Fruit fly (Drosophila melanogaster) whole organism, embryonic: Measurements from ENCODE around the gene Ykt6.

Source experiments
- CG10267 ChIP-seq: fragments of 200-800 bp; sonication (Bioruptor generic); optimal IDR thresholded peaks from 2 replicates; lab custom pipeline; 2018; ENCODE audit warnings: missing biosample characterization, mild to moderate bottlenecking, missing genetic modification characterization, moderate library complexity
- CG11398 ChIP-seq: fragments of 200-800 bp; sonication (Bioruptor generic); optimal IDR thresholded peaks from 2 replicates; lab custom pipeline; 2016; ENCODE audit warnings: missing biosample characterization, missing genetic modification characterization
- CG11504 ChIP-seq: fragments of 200-800 bp; sonication (Bioruptor generic); optimal IDR thresholded peaks from 3 replicates; lab custom pipeline; 2019; ENCODE audit warnings: missing biosample characterization, mild to moderate bottlenecking, missing genetic modification characterization, moderate library complexity
- CG15479 ChIP-seq: fragments of 200-800 bp; sonication (Bioruptor generic); optimal IDR thresholded peaks from 3 replicates; lab custom pipeline; 2019; ENCODE audit warnings: missing biosample characterization, mild to moderate bottlenecking, missing genetic modification characterization, moderate library complexity
- CG18599 ChIP-seq: fragments of 200-800 bp; sonication (Bioruptor generic); optimal IDR thresholded peaks from 3 replicates; lab custom pipeline; 2017; ENCODE audit warnings: missing biosample characterization, missing genetic modification characterization, mild to moderate bottlenecking, moderate library complexity, missing genetic modification reagents
- CG2120 ChIP-seq: fragments of 200-800 bp; sonication (Bioruptor generic); optimal IDR thresholded peaks from 3 replicates; lab custom pipeline; 2016; ENCODE audit warnings: missing biosample characterization, missing genetic modification characterization
- CG2712 ChIP-seq: fragments of 200-800 bp; optimal IDR thresholded peaks from 3 replicates; lab custom pipeline; 2019; ENCODE audit warnings: missing biosample characterization, mild to moderate bottlenecking, missing genetic modification characterization, moderate library complexity
- CG30403 ChIP-seq: fragments of 200-800 bp; sonication (Bioruptor generic); optimal IDR thresholded peaks from 3 replicates; lab custom pipeline; 2016; ENCODE audit warnings: missing biosample characterization, missing genetic modification characterization
- CG32532 ChIP-seq: fragments of 200-800 bp; sonication (Bioruptor generic); IDR thresholded peaks from 2 replicates; pipeline ENCODE4 v1.3.6; 2022; ENCODE audit warnings: missing biosample characterization, missing genetic modification characterization
- CG34224 ChIP-seq: fragments of 200-800 bp; sonication (Bioruptor generic); IDR thresholded peaks from 3 replicates; pipeline ENCODE4 v1.3.6; 2022; ENCODE audit warnings: missing biosample characterization, missing genetic modification characterization; ENCODE audit not compliant: partially characterized antibody
- CG4328 ChIP-seq: fragments of 200-800 bp; sonication (Bioruptor generic); optimal IDR thresholded peaks from 3 replicates; lab custom pipeline; 2017; ENCODE audit warnings: missing biosample characterization, missing genetic modification reagents, missing genetic modification characterization
- CG4424 ChIP-seq: fragments of 200-800 bp; sonication (Bioruptor generic); optimal IDR thresholded peaks from 3 replicates; lab custom pipeline; 2016; ENCODE audit warnings: missing biosample characterization, missing genetic modification characterization
- CG4854 ChIP-seq: fragments of 200-800 bp; sonication (Bioruptor generic); optimal IDR thresholded peaks from 2 replicates; lab custom pipeline; 2016; ENCODE audit warnings: missing biosample characterization, missing genetic modification characterization, inconsistent platforms
- CG5180 ChIP-seq: fragments of 200-800 bp; sonication (Bioruptor generic); optimal IDR thresholded peaks from 3 replicates; lab custom pipeline; 2017; ENCODE audit warnings: missing biosample characterization, missing genetic modification characterization, mild to moderate bottlenecking, moderate library complexity, missing genetic modification reagents
- CG6683 ChIP-seq: fragments of 200-800 bp; sonication (Bioruptor generic); optimal IDR thresholded peaks from 2 replicates; lab custom pipeline; 2017; ENCODE audit warnings: missing biosample characterization, mild to moderate bottlenecking, missing genetic modification characterization, missing genetic modification reagents
- CG7556 ChIP-seq: fragments of 200-800 bp; sonication (Bioruptor generic); optimal IDR thresholded peaks from 2 replicates; lab custom pipeline; 2017; ENCODE audit warnings: missing biosample characterization, mild to moderate bottlenecking, missing genetic modification characterization
- Gsc ChIP-seq: fragments of 200-800 bp; sonication (Bioruptor generic); IDR thresholded peaks from 2 replicates; pipeline ENCODE4 v1.3.6; 2022; ENCODE audit warnings: missing biosample characterization, missing genetic modification characterization
- HLH4C ChIP-seq: fragments of 200-800 bp; sonication (Bioruptor generic); IDR thresholded peaks from 3 replicates; pipeline ENCODE4 v1.3.6; 2022; ENCODE audit warnings: missing biosample characterization, missing genetic modification characterization; ENCODE audit not compliant: partially characterized antibody
- Jarid2 ChIP-seq: fragments of 200-800 bp; sonication (Bioruptor generic); optimal IDR thresholded peaks from 3 replicates; lab custom pipeline; 2017; ENCODE audit warnings: mild to moderate bottlenecking, missing biosample characterization, missing genetic modification reagents, missing genetic modification characterization
- Lpt ChIP-seq: fragments of >200 bp; optimal IDR thresholded peaks from 2 replicates; lab custom pipeline; 2018; ENCODE audit warnings: missing biosample characterization, missing genetic modification characterization
- Med ChIP-seq: fragments of 200-800 bp; sonication (Bioruptor generic); peaks from one replicate; lab custom pipeline; 2016; ENCODE audit warnings: missing biosample characterization, missing genetic modification characterization, mild to moderate bottlenecking, inconsistent platforms, moderate library complexity
- Pdp1 ChIP-seq, 2 experiments: fragments of 200-800 bp; sonication (Bioruptor generic); optimal IDR thresholded peaks; 3 replicates each; lab custom pipeline; 2016; ENCODE audit warnings: missing biosample characterization in 2 of 2, missing genetic modification characterization in 2 of 2, mild to moderate bottlenecking in 1 of 2, moderate library complexity in 1 of 2
- Ptx1 ChIP-seq: fragments of 200-800 bp; sonication (Bioruptor generic); IDR thresholded peaks from 2 replicates; pipeline ENCODE4 v1.3.6; 2022; ENCODE audit warnings: missing biosample characterization, missing genetic modification characterization
- Scr ChIP-seq: fragments of 200-800 bp; sonication (Bioruptor generic); IDR thresholded peaks from 2 replicates; pipeline ENCODE4 v1.3.6; 2022; ENCODE audit warnings: missing biosample characterization, missing genetic modification characterization; ENCODE audit not compliant: partially characterized antibody
- Sox100B ChIP-seq: fragments of 200-800 bp; sonication (Bioruptor generic); optimal IDR thresholded peaks from 3 replicates; lab custom pipeline; 2018; ENCODE audit warnings: missing biosample characterization, mild to moderate bottlenecking, missing genetic modification characterization
- Sox102F ChIP-seq: fragments of 200-800 bp; sonication (Bioruptor generic); optimal IDR thresholded peaks from 2 replicates; lab custom pipeline; 2018; ENCODE audit warnings: missing biosample characterization, mild to moderate bottlenecking, missing genetic modification characterization, moderate library complexity
- Usf ChIP-seq: fragments of 200-800 bp; sonication (Bioruptor generic); optimal IDR thresholded peaks from 2 replicates; lab custom pipeline; 2017; ENCODE audit warnings: missing genotype, missing biosample characterization, missing genetic modification characterization
- Xbp1 ChIP-seq: fragments of 200-800 bp; sonication (Bioruptor generic); optimal IDR thresholded peaks from 3 replicates; lab custom pipeline; 2016; ENCODE audit warnings: missing biosample characterization, mild to moderate bottlenecking, missing genetic modification characterization
- ara ChIP-seq: fragments of 200-800 bp; sonication (Bioruptor generic); IDR thresholded peaks from 2 replicates; pipeline ENCODE4 v1.3.6; 2022; ENCODE audit warnings: missing biosample characterization, missing genetic modification characterization
- az2 ChIP-seq: fragments of 200-800 bp; sonication (Bioruptor generic); optimal IDR thresholded peaks from 3 replicates; lab custom pipeline; 2016; ENCODE audit warnings: missing biosample characterization, missing genetic modification characterization
- chif ChIP-seq, 2 experiments: fragments of 200-800 bp; sonication (Bioruptor generic); optimal IDR thresholded peaks; 3 replicates each; lab custom pipeline; 2016; ENCODE audit warnings: missing biosample characterization in 2 of 2, missing genetic modification characterization in 2 of 2
- ems ChIP-seq: fragments of 200-800 bp; sonication (Bioruptor generic); optimal IDR thresholded peaks from 3 replicates; lab custom pipeline; 2016; ENCODE audit warnings: missing biosample characterization, missing genetic modification characterization
- eve ChIP-seq, 2 experiments: fragments of >200 bp; optimal IDR thresholded peaks; 2 replicates each; lab custom pipeline; 2017; ENCODE audit warnings: missing biosample characterization in 2 of 2, missing genetic modification characterization in 2 of 2
- fd3F ChIP-seq: fragments of 200-800 bp; sonication (Bioruptor generic); optimal IDR thresholded peaks from 2 replicates; lab custom pipeline; 2018; ENCODE audit warnings: missing biosample characterization, mild to moderate bottlenecking, missing genetic modification characterization, moderate library complexity
- gcm ChIP-seq: fragments of 200-800 bp; sonication (Bioruptor generic); optimal IDR thresholded peaks from 2 replicates; lab custom pipeline; 2019; ENCODE audit warnings: missing biosample characterization, mild to moderate bottlenecking, missing genetic modification characterization, moderate library complexity
- h ChIP-seq: fragments of >200 bp; optimal IDR thresholded peaks from 2 replicates; lab custom pipeline; 2017
- hbn ChIP-seq: fragments of 200-800 bp; sonication (Bioruptor generic); IDR thresholded peaks from 2 replicates; pipeline ENCODE4 v1.3.6; 2022; ENCODE audit warnings: missing biosample characterization, missing genetic modification characterization; ENCODE audit not compliant: partially characterized antibody
- hkb ChIP-seq, 2 experiments: fragments of 200-800 bp in 1 of 2; fragments of >200 bp in 1 of 2; sonication (Bioruptor generic) in 1 of 2; IDR thresholded peaks in 1 of 2; optimal IDR thresholded peaks in 1 of 2; 2 replicates each; pipeline versions ENCODE4 v1.3.6 to Lab custom; 2017 to 2022; ENCODE audit warnings: missing biosample characterization in 1 of 2, missing genetic modification characterization in 1 of 2
- lab ChIP-seq: fragments of 200-800 bp; sonication (Bioruptor generic); optimal IDR thresholded peaks from 3 replicates; lab custom pipeline; 2017; ENCODE audit warnings: missing biosample characterization, missing genetic modification characterization, mild to moderate bottlenecking, moderate library complexity, missing genetic modification reagents
- lmd ChIP-seq: fragments of 200-800 bp; sonication (Bioruptor generic); IDR thresholded peaks from 2 replicates; pipeline ENCODE4 v1.3.6; 2022; ENCODE audit warnings: missing biosample characterization, missing genetic modification characterization
- nom ChIP-seq: fragments of 200-800 bp; sonication (Bioruptor generic); optimal IDR thresholded peaks from 2 replicates; lab custom pipeline; 2017; ENCODE audit warnings: missing biosample characterization, missing genetic modification characterization, mild to moderate bottlenecking, moderate library complexity, missing genetic modification reagents
- pzg ChIP-seq: fragments of 200-800 bp; sonication (Bioruptor generic); optimal IDR thresholded peaks from 3 replicates; lab custom pipeline; 2018; ENCODE audit warnings: missing biosample characterization, mild to moderate bottlenecking, missing genetic modification characterization, moderate library complexity
- sna ChIP-seq: fragments of 200-800 bp; sonication (Bioruptor generic); IDR thresholded peaks from 2 replicates; pipeline ENCODE4 v1.3.6; 2022; ENCODE audit warnings: missing biosample characterization, missing genetic modification characterization; ENCODE audit not compliant: partially characterized antibody
- tll ChIP-seq, 2 experiments: fragments of 200-800 bp in 1 of 2; fragments of >200 bp in 1 of 2; sonication (Bioruptor generic) in 1 of 2; optimal IDR thresholded peaks; 2 replicates each; lab custom pipeline; 2017 to 2019; ENCODE audit warnings: missing biosample characterization in 2 of 2, missing genetic modification characterization in 2 of 2, mild to moderate bottlenecking in 1 of 2, moderate library complexity in 1 of 2
- zfh2 ChIP-seq: fragments of 200-800 bp; sonication (Bioruptor generic); optimal IDR thresholded peaks from 2 replicates; lab custom pipeline; 2016; ENCODE audit warnings: missing biosample characterization, missing genetic modification characterization

Ykt6 gene

dm6 chrX:7969188-7969829, 49.1 kb downstream of the Ykt6 start (continued):
- TF ChIP-seq CG2120 (GFP tag; lab: Kevin White, UChicago) (peak; percentile 14), CG11398 (GFP tag; lab: Kevin White, UChicago) (no peak), Med (GFP tag; lab: Kevin White, UChicago) (peak; percentile 73), CG32532 (GFP tag; lab: Robert Waterston, UW) (0 out of 2 replicates have a peak, but pooled peaks have one; percentile 6), Xbp1 (GFP tag; lab: Kevin White, UChicago) (no peak), CG15479 (GFP tag; lab: Kevin White, UChicago) (peak; percentile 76), hkb (optimal IDR thresholded peaks at IDR 0.05; lab: Kevin White, UChicago) (peak; percentile 89), hkb (GFP tag; IDR thresholded peaks at IDR 0.05; lab: Robert Waterston, UW) (no peak), eve (GFP tag; optimal IDR thresholded peaks at IDR 0.05; lab: Kevin White, UChicago) (no peak), Jarid2 (GFP tag; lab: Kevin White, UChicago) (peak; percentile 67), CG11504 (tag; lab: Kevin White, UChicago) (peak; percentile 22), CG2712 (tag; lab: Kevin White, UChicago) (peak; percentile 49), CG6683 (GFP tag; lab: Kevin White, UChicago) (no peak)

- TF ChIP-seq sna (no peak; the same call in 1 of the 2 replicates), CG10267 (tag; lab: Kevin White, UChicago) (peak; percentile 35), Sox102F (GFP tag; lab: Kevin White, UChicago) (peak; percentile 66), ems (GFP tag; lab: Kevin White, UChicago) (peak; percentile 51), ara (GFP tag; lab: Robert Waterston, UW) (no peak), Scr (GFP tag; lab: Robert Waterston, UW) (peak; percentile 65), CG30403 (GFP tag; lab: Kevin White, UChicago) (peak; percentile 49), pzg (GFP tag; lab: Kevin White, UChicago) (no peak), CG4424 (GFP tag; lab: Kevin White, UChicago) (peak; percentile 46), Ptx1 (GFP tag; lab: Robert Waterston, UW) (peak; percentile 48), CG34224 (peak; percentile 28; the same call in 1 of the 3 replicates), CG4854 (GFP tag; lab: Kevin White, UChicago) (peak; percentile 3), chif (GFP tag; optimal IDR thresholded peaks at IDR 0.05; lab: Kevin White, UChicago) (peak in 1 of 2 experiments; percentile 42), fd3F (GFP tag; lab: Kevin White, UChicago) (peak; percentile 9), gcm (GFP tag; lab: Kevin White, UChicago) (peak; percentile 26), hbn (GFP tag; lab: Robert Waterston, UW) (peak; percentile 58), CG18599 (GFP tag; lab: Kevin White, UChicago) (peak; percentile 79), az2 (peak; percentile 37), Pdp1 (GFP tag; optimal IDR thresholded peaks at IDR 0.05; lab: Kevin White, UChicago) (peak; percentile 10 to 31), h (lab: Kevin White, UChicago) (no peak), Gsc (GFP tag; lab: Robert Waterston, UW) (no peak), CG4328 (peak; percentile 32), tll (GFP tag; optimal IDR thresholded peaks at IDR 0.05; lab: Kevin White, UChicago) (no peak), lab (GFP tag; lab: Kevin White, UChicago) (peak; percentile 73), Lpt (GFP tag; lab: Kevin White, UChicago) (no peak), CG7556 (peak; percentile 69), HLH4C (GFP tag; lab: Robert Waterston, UW) (peak; percentile 36; the same call in 1 of the 3 replicates), lmd (GFP tag; lab: Robert Waterston, UW) (peak; percentile 38; the same call in 1 of the 2 replicates), CG2120 (GFP tag; lab: Kevin White, UChicago) (peak; percentile 65), zfh2 (GFP tag; lab: Kevin White, UChicago) (peak; percentile 55), CG5180 (peak; percentile 4), nom (GFP tag; lab: Kevin White, UChicago) (peak; percentile 73), Sox100B (peak; percentile 49), Usf (no peak), CG32532 (GFP tag; lab: Robert Waterston, UW) (peak; percentile 9; the same call in 1 of the 2 replicates)
Observed at dm6 chrX:7970396-7970795, 50.2 kb downstream of the Ykt6 start.
